Worm (Caenorhabditis elegans) whole organism, L3 larva: Measurements from ENCODE around the gene B0361.4.

Experiments used
- nhr-237 ChIP-seq: fragments of 150-350 bp; optimal IDR thresholded peaks from 2 replicates; lab custom pipeline; 2014; ENCODE audit warnings: missing biosample characterization, missing genetic modification characterization
- pqm-1 ChIP-seq: fragments of 150-350 bp; optimal IDR thresholded peaks from 2 replicates; lab custom pipeline; 2017; ENCODE audit warnings: missing biosample characterization, missing genetic modification characterization, inconsistent platforms
- unc-62 ChIP-seq: fragments of 150-350 bp; sonication (generic microtip); optimal IDR thresholded peaks from 4 replicates; lab custom pipeline; 2014; ENCODE audit warnings: missing biosample characterization, missing genetic modification reagents, missing genetic modification characterization
- zag-1 ChIP-seq: fragments of 150-350 bp; optimal IDR thresholded peaks from 2 replicates; lab custom pipeline; 2014; ENCODE audit warnings: missing biosample characterization, missing genetic modification characterization
- ztf-4 ChIP-seq: fragments of 150-350 bp; optimal IDR thresholded peaks from 2 replicates; lab custom pipeline; 2014; ENCODE audit warnings: missing biosample characterization, missing genetic modification characterization

- no peak for TF ChIP-seq nhr-237 (tag; lab: Kevin White, UChicago)
- TF ChIP-seq ztf-4 (tag; lab: Kevin White, UChicago): no peak
- no peak for TF ChIP-seq unc-62 (GFP tag; lab: Kevin White, UChicago)
- no peak for TF ChIP-seq zag-1 (tag; lab: Kevin White, UChicago)
- no peak for TF ChIP-seq pqm-1
Observed at ce11 chrIII:7299466-7299865, 40.7 kb downstream of the B0361.4 start, which contains the start of the genes B0361.14 and B0361.9.
